Worm (Caenorhabditis elegans) whole organism, L3 larva: ENCODE results near the gene nadk-1.

Experiments
- ceh-9 ChIP-seq: sonication (generic microtip); optimal IDR thresholded peaks from 2 replicates; lab custom pipeline; 2018; ENCODE audit warnings: missing biosample characterization, missing genetic modification characterization
- daf-12 ChIP-seq: fragments of 150-350 bp; optimal IDR thresholded peaks from 2 replicates; lab custom pipeline; 2014; ENCODE audit warnings: missing biosample characterization, missing genetic modification reagents, missing genetic modification characterization
- egl-27 ChIP-seq: sonication (generic microtip); optimal IDR thresholded peaks from 4 replicates; lab custom pipeline; 2017; ENCODE audit warnings: missing biosample characterization, missing genetic modification reagents, missing genetic modification characterization
- mdl-1 ChIP-seq: fragments of 150-350 bp; optimal IDR thresholded peaks from 2 replicates; lab custom pipeline; 2014; ENCODE audit warnings: missing biosample characterization, missing genetic modification characterization
- mml-1 ChIP-seq: fragments of 150-350 bp; sonication (generic microtip); optimal IDR thresholded peaks from 3 replicates; lab custom pipeline; 2014; ENCODE audit warnings: missing biosample characterization, missing genetic modification characterization
- nhr-237 ChIP-seq: fragments of 150-350 bp; optimal IDR thresholded peaks from 2 replicates; lab custom pipeline; 2014; ENCODE audit warnings: missing biosample characterization, missing genetic modification characterization

DNA sequence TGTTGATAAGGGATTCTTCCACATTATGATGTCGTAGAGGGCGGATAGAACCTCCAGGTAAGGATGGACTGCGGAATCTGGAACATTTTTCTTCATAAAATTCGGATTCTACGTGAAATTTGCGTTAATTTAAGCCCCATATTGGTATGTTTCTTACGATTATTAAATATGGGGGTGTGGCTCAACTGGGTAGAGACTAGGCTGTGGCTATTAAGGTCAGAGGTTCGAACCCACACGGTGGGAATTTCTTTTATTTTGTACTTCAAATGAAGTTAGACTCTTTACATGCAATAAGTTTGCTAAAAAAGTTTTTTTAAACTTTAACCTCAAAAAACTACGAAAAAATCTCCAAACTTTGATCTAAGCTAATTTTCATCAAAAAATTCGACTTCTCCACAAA is 8.6 kb downstream of the nadk-1 start:
- TF ChIP-seq nhr-237 (tag; lab: Kevin White, UChicago) = no peak
- TF ChIP-seq mdl-1 (tag; lab: Kevin White, UChicago) = no peak
- TF ChIP-seq mml-1 (tag; lab: Kevin White, UChicago) = no peak
- TF ChIP-seq egl-27 = no peak
- no peak for TF ChIP-seq daf-12 (tag; lab: Kevin White, UChicago)
- no peak for TF ChIP-seq ceh-9 (tag; lab: Kevin White, UChicago)
